Worm (Caenorhabditis elegans) whole organism, L1 larva: ENCODE results near the gene C07A12.18.

Experiments
- blmp-1 ChIP-seq: fragments of 150-350 bp; optimal IDR thresholded peaks from 2 replicates; lab custom pipeline; 2014; ENCODE audit warnings: missing biosample characterization, missing genetic modification characterization
- elt-2 ChIP-seq: sonication (generic microtip); optimal IDR thresholded peaks from 2 replicates; lab custom pipeline; 2016; ENCODE audit warnings: missing genetic modification characterization, mild to moderate bottlenecking, inconsistent platforms, missing compliant biosample characterization, missing genetic modification reagents
- elt-3 ChIP-seq, 6 experiments: fragments of 150-350 bp in 1 of 6; sonication (generic microtip); optimal IDR thresholded peaks; 2 replicates each; lab custom pipeline; 2017 to 2018; ENCODE audit warnings: missing biosample characterization in 6 of 6, missing genetic modification characterization in 6 of 6, inconsistent platforms in 1 of 6
- hlh-4 ChIP-seq: sonication (generic microtip); optimal IDR thresholded peaks from 2 replicates; lab custom pipeline; 2016; ENCODE audit warnings: mild to moderate bottlenecking, missing genetic modification characterization, missing compliant biosample characterization
- irx-1 ChIP-seq: sonication (generic microtip); optimal IDR thresholded peaks from 2 replicates; lab custom pipeline; 2016; ENCODE audit warnings: missing genetic modification characterization, missing compliant biosample characterization
- jun-1 ChIP-seq: fragments of 150-350 bp; optimal IDR thresholded peaks from 2 replicates; lab custom pipeline; 2014; ENCODE audit warnings: missing biosample characterization, missing genetic modification reagents, missing genetic modification characterization
- lin-14 ChIP-seq: fragments of 200-800 bp; sonication (Bioruptor generic); optimal IDR thresholded peaks from 2 replicates; lab custom pipeline; 2018; ENCODE audit warnings: mild to moderate bottlenecking, missing genetic modification characterization, moderate library complexity, missing compliant biosample characterization
- lin-15B ChIP-seq: fragments of 150-350 bp; sonication (generic microtip); optimal IDR thresholded peaks from 3 replicates; lab custom pipeline; 2014; ENCODE audit warnings: missing biosample characterization, missing genetic modification characterization
- lin-39 ChIP-seq: fragments of 150-350 bp; optimal IDR thresholded peaks from 2 replicates; lab custom pipeline; 2014; ENCODE audit warnings: missing biosample characterization, missing genetic modification reagents, missing genetic modification characterization
- lsy-2 ChIP-seq, 2 experiments: fragments of 150-350 bp; optimal IDR thresholded peaks; 2 replicates each; lab custom pipeline; 2014; ENCODE audit warnings: missing biosample characterization in 2 of 2, missing genetic modification characterization in 2 of 2
- mdl-1 ChIP-seq, 2 experiments: fragments of 150-350 bp; optimal IDR thresholded peaks; 2 replicates each; lab custom pipeline; 2014 to 2017; ENCODE audit warnings: missing biosample characterization in 2 of 2, missing genetic modification characterization in 2 of 2, inconsistent platforms in 1 of 2
- nhr-12 ChIP-seq: sonication (generic microtip); optimal IDR thresholded peaks from 2 replicates; lab custom pipeline; 2017; ENCODE audit warnings: missing biosample characterization, missing genetic modification characterization
- nhr-20 ChIP-seq: sonication (generic microtip); optimal IDR thresholded peaks from 2 replicates; lab custom pipeline; 2016; ENCODE audit warnings: mild to moderate bottlenecking, missing genetic modification characterization, missing compliant biosample characterization
- nhr-71 ChIP-seq: sonication (generic microtip); optimal IDR thresholded peaks from 2 replicates; lab custom pipeline; 2016; ENCODE audit warnings: mild to moderate bottlenecking, missing genetic modification characterization, moderate library complexity, missing compliant biosample characterization
- nhr-77 ChIP-seq: fragments of 150-350 bp; optimal IDR thresholded peaks from 2 replicates; lab custom pipeline; 2014; ENCODE audit warnings: missing biosample characterization, missing genetic modification characterization
- nhr-85 ChIP-seq: sonication (generic microtip); peaks from one replicate; lab custom pipeline; 2016; ENCODE audit warnings: missing genetic modification characterization, inconsistent platforms, missing compliant biosample characterization
- nhr-90 ChIP-seq: sonication (generic microtip); optimal IDR thresholded peaks from 2 replicates; lab custom pipeline; 2016; ENCODE audit warnings: mild to moderate bottlenecking, missing genetic modification characterization, missing compliant biosample characterization; ENCODE audit not compliant: poor library complexity
- snu-23 ChIP-seq: sonication (generic microtip); optimal IDR thresholded peaks from 2 replicates; lab custom pipeline; 2016; ENCODE audit warnings: missing genetic modification characterization, missing compliant biosample characterization
- sox-4 ChIP-seq: sonication (generic microtip); optimal IDR thresholded peaks from 2 replicates; lab custom pipeline; 2016; ENCODE audit warnings: missing genetic modification characterization, missing compliant biosample characterization
- sptf-1 ChIP-seq: fragments of 150-350 bp; optimal IDR thresholded peaks from 2 replicates; lab custom pipeline; 2014; ENCODE audit warnings: missing biosample characterization, missing genetic modification characterization
- tlp-1 ChIP-seq: fragments of 150-350 bp; optimal IDR thresholded peaks from 2 replicates; lab custom pipeline; 2014; ENCODE audit warnings: missing biosample characterization, missing genetic modification characterization
- unc-130 ChIP-seq: fragments of 150-350 bp; optimal IDR thresholded peaks from 2 replicates; lab custom pipeline; 2017; ENCODE audit warnings: missing biosample characterization, missing genetic modification characterization, inconsistent platforms
- unc-98 ChIP-seq: fragments of 200-800 bp; sonication (Bioruptor generic); IDR thresholded peaks from 2 replicates; pipeline ENCODE4 v1.3.6; 2022; ENCODE audit warnings: missing genetic modification characterization, missing compliant biosample characterization
- zip-4 ChIP-seq: fragments of 200-800 bp; sonication (Bioruptor generic); optimal IDR thresholded peaks from 2 replicates; lab custom pipeline; 2018; ENCODE audit warnings: mild to moderate bottlenecking, missing genetic modification characterization, moderate library complexity, missing compliant biosample characterization

C07A12.18 gene

ce11 chrX:4571137-4571536 is 21.4 kb upstream of the C07A12.18 start, which contains the start of gene amt-1:
Gene amt-1 (plus strand): TSS chrX:4571437.
- TF ChIP-seq sox-4 (tag; lab: Kevin White, UChicago) = no peak
- peak; percentile 16 for TF ChIP-seq blmp-1 (tag; lab: Kevin White, UChicago)
- TF ChIP-seq, all 84 proteins: peak for 1

DNA sequence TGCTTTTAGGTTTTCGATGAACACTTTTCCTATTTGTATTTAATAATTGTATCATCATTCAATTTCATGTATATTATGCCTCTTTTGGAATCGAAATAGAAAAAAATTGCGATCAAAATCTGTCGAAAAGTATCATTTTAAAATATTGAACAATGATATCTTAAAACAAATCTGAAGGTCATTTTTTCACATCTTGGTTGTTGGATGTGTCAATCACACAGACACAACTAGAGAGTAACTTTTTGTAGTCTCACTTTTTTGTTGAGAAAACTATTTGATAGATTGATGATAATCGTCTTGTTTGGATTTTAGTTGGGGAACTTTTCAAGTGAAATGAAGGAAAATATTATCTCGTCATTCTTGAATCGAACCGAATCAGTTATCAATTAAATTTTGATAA is 19.6 kb upstream of the C07A12.18 start:
- peak; percentile 85 for TF ChIP-seq nhr-20 (tag; lab: Kevin White, UChicago)
- peak; percentile 60 for TF ChIP-seq lin-14 (GFP tag; lab: Kevin White, UChicago)
- TF ChIP-seq lsy-2 (tag; optimal IDR thresholded peaks at IDR 0.05; lab: Kevin White, UChicago) = peak in 1 of 2 experiments; percentile 5
- TF ChIP-seq blmp-1 (tag; lab: Kevin White, UChicago) = peak; percentile 30
- TF ChIP-seq elt-3 (tag; optimal IDR thresholded peaks at IDR 0.05; lab: Kevin White, UChicago) = peak in 1 of 6 experiments; percentile 63
- no peak for TF ChIP-seq hlh-4
- peak; percentile 11 for TF ChIP-seq nhr-71 (tag; lab: Kevin White, UChicago)
- peak; percentile 0 for TF ChIP-seq snu-23 (GFP tag; lab: Kevin White, UChicago)
- no peak for TF ChIP-seq lin-15B
- peak; percentile 90 for TF ChIP-seq nhr-85

DNA sequence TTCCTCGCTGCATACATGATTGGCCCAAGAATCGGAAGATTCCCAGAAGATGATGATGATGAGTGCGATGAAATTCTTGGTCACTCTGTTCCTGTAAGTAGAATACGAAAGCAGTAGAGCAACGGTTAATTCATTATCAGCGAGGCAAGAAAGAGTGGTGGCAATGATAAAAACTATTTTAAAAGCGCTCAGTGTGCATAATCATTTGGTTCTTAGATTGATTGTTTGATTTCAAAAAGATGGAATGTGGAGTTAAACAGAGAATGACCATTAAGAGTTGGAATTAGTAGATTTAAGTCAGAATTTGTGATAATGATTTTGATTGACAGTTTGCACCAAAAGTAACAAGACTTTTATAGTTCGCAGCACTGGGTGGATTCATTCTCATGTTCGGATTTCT is 17.4 kb upstream of the C07A12.18 start:
- TF ChIP-seq nhr-77 = no peak
- peak; percentile 67 for TF ChIP-seq elt-2 (tag; lab: Kevin White, UChicago)
- TF ChIP-seq, all 84 proteins: peak for 1

DNA sequence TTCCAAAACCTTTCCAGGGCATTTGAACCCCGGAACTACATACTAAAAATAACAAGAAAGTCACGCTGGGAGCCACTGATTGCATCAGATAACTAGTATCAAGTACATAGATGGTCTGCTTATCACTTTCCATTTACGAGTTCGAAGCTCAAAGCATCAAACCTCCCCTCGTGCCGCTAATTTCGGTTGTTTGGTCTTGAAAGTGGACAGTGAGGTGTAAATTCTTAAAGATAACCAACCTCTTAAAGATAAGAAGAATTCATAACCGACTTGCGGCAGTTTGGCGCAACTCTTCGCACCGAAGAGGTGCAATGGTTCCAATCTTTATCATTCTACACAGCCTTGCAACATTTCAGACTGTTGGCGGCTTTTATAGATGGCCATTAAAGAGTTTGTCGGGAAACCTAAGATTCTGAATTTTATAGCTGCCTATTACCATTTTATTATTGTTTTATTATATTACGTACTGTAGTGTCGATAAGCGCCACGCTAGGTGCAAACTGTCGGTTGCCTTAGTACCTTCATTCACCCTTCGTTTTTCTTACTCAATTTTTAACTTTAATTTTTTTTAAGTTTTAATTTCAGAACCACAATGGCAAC is 15.1 kb upstream of the C07A12.18 start, which contains the start of gene amt-4:
TSS of gene amt-4 (plus strand) at position 586 of the 600 bp plus-strand sequence.
- no peak for TF ChIP-seq irx-1 (tag; lab: Kevin White, UChicago)
- TF ChIP-seq nhr-20 (tag; lab: Kevin White, UChicago) = peak; percentile 23
- TF ChIP-seq nhr-90 (tag; lab: Kevin White, UChicago) = peak; percentile 13
- peak; percentile 98 for TF ChIP-seq elt-2 (tag; lab: Kevin White, UChicago)
- no peak for TF ChIP-seq unc-98 (GFP tag; lab: Robert Waterston, UW)
- peak; percentile 13 for TF ChIP-seq jun-1 (tag; lab: Kevin White, UChicago)
- peak; percentile 4 for TF ChIP-seq lin-14 (GFP tag; lab: Kevin White, UChicago)
- TF ChIP-seq mdl-1 (tag; optimal IDR thresholded peaks at IDR 0.05; lab: Kevin White, UChicago) = peak in 1 of 2 experiments; percentile 64
- peak; percentile 27 for TF ChIP-seq tlp-1 (tag; lab: Kevin White, UChicago)
- peak; percentile 31 for TF ChIP-seq nhr-71 (tag; lab: Kevin White, UChicago)

- TF ChIP-seq hlh-4 = peak; percentile 84
- no peak for TF ChIP-seq lin-39 (tag; lab: Kevin White, UChicago)
- TF ChIP-seq, all 84 proteins: peak for 1
Observed at ce11 chrX:4562288-4562687, 12.6 kb upstream of the C07A12.18 start.

ce11 chrX:4561863-4562262 is 12.2 kb upstream of the C07A12.18 start, which contains the start of gene C05E11.6:
Gene C05E11.6 (plus strand): TSS chrX:4562163.
- TF ChIP-seq sptf-1 (tag; lab: Kevin White, UChicago) (no peak), snu-23 (GFP tag; lab: Kevin White, UChicago) (no peak), nhr-12 (tag; lab: Kevin White, UChicago) (no peak), zip-4 (GFP tag; lab: Kevin White, UChicago) (no peak)

DNA sequence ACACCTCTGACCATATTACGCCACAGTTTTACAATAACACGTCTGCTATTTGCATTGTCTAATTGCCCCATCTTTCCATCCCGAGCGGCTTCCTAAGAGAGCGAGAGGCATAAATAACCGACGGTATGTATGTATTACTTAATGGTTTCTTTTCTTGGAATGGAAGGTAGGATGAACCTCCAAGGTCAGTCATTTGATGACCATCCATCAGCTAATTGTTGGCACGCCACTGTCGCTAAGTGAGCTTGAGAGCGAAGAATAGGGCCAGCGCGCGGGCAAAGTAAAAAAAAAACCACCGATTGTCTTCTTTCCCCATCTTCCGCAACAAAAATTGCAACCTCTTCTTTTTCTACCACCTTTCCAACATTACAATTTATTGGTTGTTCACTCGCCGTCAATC is 6.3 kb upstream of the C07A12.18 start:
- no peak for TF ChIP-seq jun-1 (tag; lab: Kevin White, UChicago)
- peak; percentile 37 for TF ChIP-seq lin-14 (GFP tag; lab: Kevin White, UChicago)
- peak; percentile 43 for TF ChIP-seq blmp-1 (tag; lab: Kevin White, UChicago)
- TF ChIP-seq nhr-85 = peak; percentile 81

DNA sequence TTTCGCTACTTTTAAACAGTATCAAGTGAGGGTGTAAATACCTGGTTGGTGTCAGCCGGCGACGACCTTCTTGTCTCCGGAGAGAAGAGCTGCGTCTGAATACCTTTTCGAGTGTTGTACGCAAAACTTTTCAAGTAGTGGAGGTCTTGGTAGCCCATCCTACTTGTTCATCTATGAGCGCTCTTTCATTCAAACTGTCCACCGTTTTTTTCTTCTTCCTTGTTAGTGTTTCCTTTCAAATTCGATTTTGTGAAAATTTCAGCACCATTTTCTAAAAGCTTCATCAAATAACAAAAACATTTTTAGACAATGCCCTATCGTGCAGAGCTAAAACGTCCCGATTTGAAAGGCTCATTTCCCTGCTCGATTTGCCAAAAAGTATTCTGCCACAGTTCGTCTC is 4.7 kb upstream of the C07A12.18 start, which contains the start of gene ham-2:
TSS of gene ham-2 (plus strand) at position 301 of the 400 bp plus-strand sequence.
- TF ChIP-seq nhr-85 = peak; percentile 68
- no peak for TF ChIP-seq unc-130
